Fruit fly (Drosophila melanogaster): ENCODE results near the gene Pgant4.

dm6 chr2L:3437068-3437467 lies 35.3 kb upstream of the Pgant4 start:
- TF ChIP-seq psq (optimal IDR thresholded peaks at IDR 0.05) (no peak), usp (GFP tag; optimal IDR thresholded peaks at IDR 0.05) (no peak)

Measured in whole organism.